Worm (Caenorhabditis elegans) whole organism, L4 larva: Measurements from ENCODE around the gene Y54E2A.4.

ENCODE experiments used
- F10B5.3 ChIP-seq: sonication (generic microtip); optimal IDR thresholded peaks from 2 replicates; lab custom pipeline; 2016; ENCODE audit warnings: mild to moderate bottlenecking, missing genetic modification characterization, missing compliant biosample characterization
- F26F4.8 ChIP-seq: fragments of 200-800 bp; sonication (Bioruptor generic); conservative IDR thresholded peaks from 2 replicates; pipeline ENCODE4 v1.3.6; 2022; ENCODE audit warnings: missing genetic modification characterization, missing compliant biosample characterization
- F37D6.2 ChIP-seq: sonication (generic microtip); optimal IDR thresholded peaks from 2 replicates; lab custom pipeline; 2016; ENCODE audit warnings: mild to moderate bottlenecking, missing genetic modification characterization, missing compliant biosample characterization
- R02D3.7 ChIP-seq: fragments of 150-350 bp; sonication (generic microtip); optimal IDR thresholded peaks from 3 replicates; lab custom pipeline; 2014; ENCODE audit warnings: missing biosample characterization, missing genetic modification characterization
- Y5F2A.4 ChIP-seq: fragments of 200-800 bp; sonication (Bioruptor generic); optimal IDR thresholded peaks from 2 replicates; lab custom pipeline; 2018; ENCODE audit warnings: mild to moderate bottlenecking, missing genetic modification characterization, missing compliant biosample characterization
- attf-4 ChIP-seq: sonication (generic microtip); optimal IDR thresholded peaks from 3 replicates; lab custom pipeline; 2017; ENCODE audit warnings: missing biosample characterization, missing genetic modification characterization
- ceh-20 ChIP-seq: fragments of 200-800 bp; sonication (Bioruptor generic); IDR thresholded peaks from 2 replicates; pipeline ENCODE4 v1.3.6; 2022; ENCODE audit warnings: missing genetic modification reagents, missing genetic modification characterization, missing compliant biosample characterization
- ceh-28 ChIP-seq: fragments of 150-350 bp; optimal IDR thresholded peaks from 2 replicates; lab custom pipeline; 2014; ENCODE audit warnings: missing biosample characterization, missing genetic modification reagents, missing genetic modification characterization
- ceh-32 ChIP-seq: sonication (generic microtip); optimal IDR thresholded peaks from 2 replicates; lab custom pipeline; 2016; ENCODE audit warnings: mild to moderate bottlenecking, missing genetic modification characterization, missing compliant biosample characterization; ENCODE audit not compliant: poor library complexity
- ceh-62 ChIP-seq: sonication (generic microtip); optimal IDR thresholded peaks from 2 replicates; lab custom pipeline; 2017; ENCODE audit warnings: missing biosample characterization, missing genetic modification characterization
- ces-1 ChIP-seq: fragments of 150-350 bp; sonication (generic microtip); optimal IDR thresholded peaks from 4 replicates; lab custom pipeline; 2014; ENCODE audit warnings: missing biosample characterization, missing genetic modification reagents, missing genetic modification characterization
- daf-19 ChIP-seq: fragments of 200-800 bp; sonication (Bioruptor generic); conservative IDR thresholded peaks from 2 replicates; pipeline ENCODE4 v1.3.6; 2022; ENCODE audit warnings: missing genetic modification characterization, missing compliant biosample characterization
- dmd-9 ChIP-seq: fragments of 200-800 bp; sonication (Bioruptor generic); IDR thresholded peaks from 2 replicates; pipeline ENCODE4 v1.3.6; 2022; ENCODE audit warnings: missing genetic modification reagents, missing genetic modification characterization, missing compliant biosample characterization
- dve-1 ChIP-seq: sonication (generic microtip); optimal IDR thresholded peaks from 2 replicates; lab custom pipeline; 2017; ENCODE audit warnings: antibody characterized with exemption, mild to moderate bottlenecking, missing genetic modification characterization, missing compliant biosample characterization; ENCODE audit not compliant: insufficient read depth
- egl-43 ChIP-seq: fragments of 200-800 bp; sonication (Bioruptor generic); IDR thresholded peaks from 2 replicates; pipeline ENCODE4 v1.3.6; 2022; ENCODE audit warnings: missing genetic modification reagents, missing genetic modification characterization, missing compliant biosample characterization
- hlh-11 ChIP-seq: fragments of 200-800 bp; sonication (Bioruptor generic); optimal IDR thresholded peaks from 2 replicates; lab custom pipeline; 2018; ENCODE audit warnings: mild to moderate bottlenecking, missing genetic modification characterization, missing compliant biosample characterization
- hlh-30 ChIP-seq: sonication (generic microtip); optimal IDR thresholded peaks from 2 replicates; lab custom pipeline; 2017; ENCODE audit warnings: antibody characterized with exemption, mild to moderate bottlenecking, missing genetic modification characterization, missing compliant biosample characterization; ENCODE audit not compliant: insufficient read depth
- hmg-1.1 ChIP-seq: fragments of 200-800 bp; sonication (Bioruptor generic); IDR thresholded peaks from 2 replicates; pipeline ENCODE4 v1.3.6; 2022; ENCODE audit warnings: missing genetic modification reagents, missing genetic modification characterization, missing compliant biosample characterization
- lim-7 ChIP-seq: fragments of 200-800 bp; sonication (Bioruptor generic); IDR thresholded peaks from 2 replicates; pipeline ENCODE4 v1.3.6; 2022; ENCODE audit warnings: missing genetic modification characterization, missing compliant biosample characterization
- lin-1 ChIP-seq: fragments of 200-800 bp; sonication (Bioruptor generic); IDR thresholded peaks from 2 replicates; pipeline ENCODE4 v1.3.6; 2022; ENCODE audit warnings: missing genetic modification reagents, missing genetic modification characterization, missing compliant biosample characterization
- lin-13 ChIP-seq: fragments of 150-350 bp; optimal IDR thresholded peaks from 2 replicates; lab custom pipeline; 2014; ENCODE audit warnings: missing biosample characterization, missing genetic modification reagents, missing genetic modification characterization
- lin-29 ChIP-seq: fragments of 200-800 bp; sonication (Bioruptor generic); IDR thresholded peaks from 2 replicates; pipeline ENCODE4 v1.3.6; 2022; ENCODE audit warnings: missing genetic modification reagents, missing genetic modification characterization, missing compliant biosample characterization
- lin-39 ChIP-seq: fragments of 150-350 bp; optimal IDR thresholded peaks from 2 replicates; lab custom pipeline; 2014; ENCODE audit warnings: missing biosample characterization, missing genetic modification reagents, missing genetic modification characterization
- lir-3 ChIP-seq: sonication (generic microtip); optimal IDR thresholded peaks from 2 replicates; lab custom pipeline; 2016; ENCODE audit warnings: mild to moderate bottlenecking, missing genetic modification characterization, missing compliant biosample characterization
- mep-1 ChIP-seq: fragments of 150-350 bp; sonication (generic microtip); optimal IDR thresholded peaks from 3 replicates; lab custom pipeline; 2014; ENCODE audit warnings: missing biosample characterization, missing genetic modification characterization
- nhr-10 ChIP-seq: fragments of 150-350 bp; optimal IDR thresholded peaks from 2 replicates; lab custom pipeline; 2014; ENCODE audit warnings: missing biosample characterization, missing genetic modification characterization
- nhr-41 ChIP-seq: fragments of 200-800 bp; sonication (Bioruptor generic); IDR thresholded peaks from 2 replicates; pipeline ENCODE4 v1.3.6; 2022; ENCODE audit warnings: missing genetic modification reagents, missing genetic modification characterization, missing compliant biosample characterization
- nhr-42 ChIP-seq: fragments of 200-800 bp; sonication (Bioruptor generic); IDR thresholded peaks from 2 replicates; pipeline ENCODE4 v1.3.6; 2022; ENCODE audit warnings: missing genetic modification characterization, missing compliant biosample characterization
- nhr-6 ChIP-seq: fragments of 150-350 bp; optimal IDR thresholded peaks from 2 replicates; lab custom pipeline; 2014; ENCODE audit warnings: missing biosample characterization, missing genetic modification characterization
- nhr-76 ChIP-seq: fragments of 150-350 bp; optimal IDR thresholded peaks from 2 replicates; lab custom pipeline; 2014; ENCODE audit warnings: missing biosample characterization, missing genetic modification characterization
- nhr-77 ChIP-seq: fragments of 150-350 bp; optimal IDR thresholded peaks from 2 replicates; lab custom pipeline; 2014; ENCODE audit warnings: missing biosample characterization, missing genetic modification characterization
- pha-4 ChIP-seq, 2 experiments: fragments of 150-350 bp in 1 of 2; fragments of 200-800 bp in 1 of 2; sonication (Bioruptor generic) in 1 of 2; IDR thresholded peaks in 1 of 2; optimal IDR thresholded peaks in 1 of 2; 2 replicates each; pipeline versions ENCODE4 v1.3.6 to Lab custom; 2014 to 2022; ENCODE audit warnings: missing genetic modification characterization in 2 of 2, missing genetic modification reagents in 2 of 2, missing biosample characterization in 1 of 2, missing compliant biosample characterization in 1 of 2
- pqm-1 ChIP-seq: sonication (generic microtip); optimal IDR thresholded peaks from 2 replicates; lab custom pipeline; 2017; ENCODE audit warnings: missing biosample characterization, missing genetic modification characterization
- set-16 ChIP-seq: fragments of 200-800 bp; sonication (Bioruptor generic); IDR thresholded peaks from 2 replicates; pipeline ENCODE4 v1.3.6; 2022; ENCODE audit warnings: missing genetic modification reagents, missing genetic modification characterization, missing compliant biosample characterization
- snpc-1.2 ChIP-seq: fragments of 200-800 bp; sonication (Bioruptor generic); IDR thresholded peaks from 2 replicates; pipeline ENCODE4 v1.3.6; 2022; ENCODE audit warnings: missing genetic modification reagents, missing genetic modification characterization, missing compliant biosample characterization
- spr-3 ChIP-seq: fragments of 200-800 bp; sonication (Bioruptor generic); optimal IDR thresholded peaks from 2 replicates; lab custom pipeline; 2018; ENCODE audit warnings: mild to moderate bottlenecking, missing genetic modification characterization, missing compliant biosample characterization
- tag-97 ChIP-seq: fragments of 200-800 bp; sonication (Bioruptor generic); IDR thresholded peaks from 2 replicates; pipeline ENCODE4 v1.3.6; 2022; ENCODE audit warnings: missing genetic modification characterization, missing compliant biosample characterization
- unc-62 ChIP-seq, 3 experiments: fragments of 150-350 bp in 1 of 3; sonication (generic microtip); optimal IDR thresholded peaks in 2 of 3; peaks in 1 of 3; 1 replicate in 1 of 3; 2 replicates in 2 of 3; lab custom pipeline; 2014 to 2017; ENCODE audit warnings: missing biosample characterization in 3 of 3, missing genetic modification characterization in 3 of 3, missing genetic modification reagents in 3 of 3, missing genotype in 1 of 3
- vab-7 ChIP-seq: fragments of 200-800 bp; sonication (Bioruptor generic); IDR thresholded peaks from 2 replicates; pipeline ENCODE4 v1.3.6; 2022; ENCODE audit warnings: missing genetic modification reagents, missing genetic modification characterization, missing compliant biosample characterization
- zfp-3 ChIP-seq: fragments of 200-800 bp; sonication (Bioruptor generic); conservative IDR thresholded peaks from 2 replicates; pipeline ENCODE4 v1.3.6; 2022; ENCODE audit warnings: missing genetic modification reagents, missing genetic modification characterization, missing compliant biosample characterization
- zip-11 ChIP-seq: fragments of 200-800 bp; sonication (Bioruptor generic); IDR thresholded peaks from 2 replicates; pipeline ENCODE4 v1.3.6; 2022; ENCODE audit warnings: missing genetic modification characterization, missing compliant biosample characterization

Gene Y54E2A.4

ce11 chrII:14779851-14780250 is 25.4 kb downstream of the Y54E2A.4 start:
- TF ChIP-seq set-16 (GFP tag; lab: Robert Waterston, UW) (peak; percentile 52; the same call in 1 of the 2 replicates), egl-43 (GFP tag; lab: Robert Waterston, UW) (0 out of 2 replicates have a peak, but pooled peaks have one; percentile 7), mep-1 (tag; lab: Kevin White, UChicago) (no peak), unc-62 (GFP tag; optimal IDR thresholded peaks at IDR 0.05 in 1 of 2; lab: Kevin White, UChicago) (peak in 1 of 2 experiments; percentile 8), unc-62 (tag; optimal IDR thresholded peaks at IDR 0.05; lab: Kevin White, UChicago) (no peak), ceh-20 (no peak)

ce11 chrII:14785906-14786305 is 31.5 kb downstream of the Y54E2A.4 start, which contains the start of gene Y54E2A.9:
TSS of gene Y54E2A.9 (minus strand) at chrII:14786006.
- TF ChIP-seq ceh-32 (no peak), nhr-76 (tag; lab: Kevin White, UChicago) (no peak), nhr-6 (tag; lab: Kevin White, UChicago) (no peak), ceh-62 (no peak)

ce11 chrII:14790751-14791150 is 36.3 kb downstream of the Y54E2A.4 start, which contains the start of gene Y54E2A.10:
TSS of gene Y54E2A.10 (plus strand) at chrII:14791051.
- TF ChIP-seq dve-1 (peak; percentile 4), Y5F2A.4 (GFP tag; lab: Kevin White, UChicago) (no peak)
- TF ChIP-seq, all 104 proteins: peak for 1

ce11 chrII:14792470-14792869 is 38.0 kb downstream of the Y54E2A.4 start:
- TF ChIP-seq dmd-9 (GFP tag; lab: Robert Waterston, UW) (no peak), lin-39 (tag; lab: Kevin White, UChicago) (no peak), hlh-11 (tag; lab: Kevin White, UChicago) (no peak), ceh-28 (tag; lab: Kevin White, UChicago) (no peak), snpc-1.2 (GFP tag; lab: Robert Waterston, UW) (no peak), R02D3.7 (tag; lab: Kevin White, UChicago) (no peak), egl-43 (GFP tag; lab: Robert Waterston, UW) (no peak), ceh-62 (no peak), pqm-1 (no peak), nhr-10 (tag; lab: Kevin White, UChicago) (no peak), vab-7 (GFP tag; lab: Robert Waterston, UW) (no peak), attf-4 (tag; lab: Kevin White, UChicago) (no peak), hmg-1.1 (GFP tag; lab: Robert Waterston, UW) (no peak), nhr-77 (tag; lab: Kevin White, UChicago) (no peak), nhr-42 (GFP tag; lab: Robert Waterston, UW) (no peak), Y5F2A.4 (GFP tag; lab: Kevin White, UChicago) (no peak), pha-4 (GFP tag; IDR thresholded peaks at IDR 0.05; lab: Robert Waterston, UW) (no peak), pha-4 (tag; optimal IDR thresholded peaks at IDR 0.05; lab: Kevin White, UChicago) (no peak), nhr-41 (no peak), lim-7 (GFP tag; lab: Robert Waterston, UW) (no peak), lin-13 (no peak)

ce11 chrII:14794935-14795454 is 40.6 kb downstream of the Y54E2A.4 start, which contains the start of gene eif-3.B:
TSS of gene eif-3.B (plus strand) at chrII:14795404.
- TF ChIP-seq zip-11 (GFP tag; lab: Robert Waterston, UW) (no peak), dve-1 (peak; percentile 97), zfp-3 (GFP tag; lab: Robert Waterston, UW) (no peak), spr-3 (GFP tag; lab: Kevin White, UChicago) (no peak), pha-4 (GFP tag; IDR thresholded peaks at IDR 0.05; lab: Robert Waterston, UW) (peak; percentile 59; the same call in 1 of the 2 replicates), pha-4 (tag; optimal IDR thresholded peaks at IDR 0.05; lab: Kevin White, UChicago) (peak; percentile 69), egl-43 (GFP tag; lab: Robert Waterston, UW) (peak; percentile 46; the same call in 1 of the 2 replicates), tag-97 (GFP tag; lab: Robert Waterston, UW) (no peak), F26F4.8 (GFP tag; lab: Robert Waterston, UW) (no peak), hlh-11 (tag; lab: Kevin White, UChicago) (peak; percentile 80), hlh-30 (tag; lab: Kevin White, UChicago) (peak; percentile 78), F37D6.2 (tag; lab: Kevin White, UChicago) (peak; percentile 79), nhr-77 (tag; lab: Kevin White, UChicago) (peak; percentile 95), lin-13 (peak; percentile 82), lin-29 (no peak), daf-19 (GFP tag; lab: Robert Waterston, UW) (peak; percentile 65; the same call in 1 of the 2 replicates), lin-1 (GFP tag; lab: Robert Waterston, UW) (0 out of 2 replicates have a peak, but pooled peaks have one; percentile 26), F10B5.3 (tag; lab: Kevin White, UChicago) (peak; percentile 72), ces-1 (GFP tag; lab: Kevin White, UChicago) (peak; percentile 43), lir-3 (tag; lab: Kevin White, UChicago) (no peak)
